Worm (Caenorhabditis elegans): ENCODE results near the gene srab-10.

DNA sequence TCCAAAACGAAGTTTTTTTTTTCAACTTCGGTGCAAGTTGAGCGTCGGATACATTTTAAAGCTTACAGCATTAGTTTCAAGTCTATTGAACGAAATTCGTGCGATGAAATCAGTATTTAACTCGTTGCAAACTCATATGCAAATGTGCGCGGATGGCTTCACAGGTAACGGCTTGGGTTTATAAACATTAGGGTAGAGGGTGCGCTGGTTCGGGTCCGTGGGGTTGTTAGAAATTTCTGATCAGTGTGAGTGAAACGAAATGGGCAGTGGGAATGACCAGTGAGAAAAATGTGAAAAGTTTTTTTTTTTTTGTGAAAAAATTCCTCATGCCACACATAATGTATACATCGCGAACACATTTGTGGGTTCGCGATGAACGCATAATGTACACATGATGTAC is 18.7 kb upstream of the srab-10 start:
- no peak for TF ChIP-seq elt-1 (tag; optimal IDR thresholded peaks at IDR 0.05; ENCODE audit: borderline replicate concordance, insufficient read depth)
- TF ChIP-seq nhr-28 (tag; optimal IDR thresholded peaks at IDR 0.05) = no peak
- TF ChIP-seq flh-1 (GFP tag; optimal IDR thresholded peaks at IDR 0.05) = no peak
- TF ChIP-seq nhr-76 (tag; optimal IDR thresholded peaks at IDR 0.05) = no peak
- TF ChIP-seq elt-3 (tag; optimal IDR thresholded peaks at IDR 0.05) = no peak
- TF ChIP-seq unc-62 (GFP tag; optimal IDR thresholded peaks at IDR 0.05) = no peak
